Worm (Caenorhabditis elegans) whole organism, midembryonic: ENCODE data around the gene hmg-11.

Source experiments
- flt-1 ChIP-seq: fragments of 200-800 bp; sonication (Bioruptor generic); IDR thresholded peaks from 2 replicates; pipeline ENCODE4 v1.3.6; 2022; ENCODE audit warnings: missing genetic modification characterization, missing compliant biosample characterization
- klf-2 ChIP-seq: fragments of 200-800 bp; sonication (Bioruptor generic); conservative IDR thresholded peaks from 2 replicates; pipeline ENCODE4 v1.3.6; 2022; ENCODE audit warnings: missing genetic modification reagents, missing genetic modification characterization, missing compliant biosample characterization
- med-1 ChIP-seq: sonication (generic microtip); optimal IDR thresholded peaks from 2 replicates; lab custom pipeline; 2017; ENCODE audit warnings: missing genetic modification characterization, mild to moderate bottlenecking, missing compliant biosample characterization, antibody characterized with exemption, missing genetic modification reagents; ENCODE audit not compliant: insufficient read depth
- tab-1 ChIP-seq: fragments of 200-800 bp; sonication (Bioruptor generic); IDR thresholded peaks from 2 replicates; pipeline ENCODE4 v1.3.6; 2022; ENCODE audit warnings: missing genetic modification characterization, missing compliant biosample characterization
- ztf-29 ChIP-seq: fragments of 200-800 bp; sonication (Bioruptor generic); IDR thresholded peaks from 2 replicates; pipeline ENCODE4 v1.3.6; 2022; ENCODE audit warnings: missing genetic modification reagents, missing genetic modification characterization, missing compliant biosample characterization

ce11 chrII:4640748-4641147, 32.1 kb upstream of the hmg-11 start:
- no peak for TF ChIP-seq med-1 (GFP tag; lab: Kevin White, UChicago)
- no peak for TF ChIP-seq flt-1 (GFP tag; lab: Robert Waterston, UW)
- no peak for TF ChIP-seq ztf-29 (GFP tag; lab: Robert Waterston, UW)
- no peak for TF ChIP-seq klf-2 (GFP tag; lab: Robert Waterston, UW)
- no peak for TF ChIP-seq tab-1 (GFP tag; lab: Robert Waterston, UW)
